Worm (Caenorhabditis elegans) whole organism, L1 larva: Measurements from ENCODE around the gene cog-1.

Experiments
- aha-1 ChIP-seq: fragments of 150-350 bp; optimal IDR thresholded peaks from 2 replicates; lab custom pipeline; 2014; ENCODE audit warnings: missing biosample characterization, missing genetic modification characterization
- ces-1 ChIP-seq: fragments of 150-350 bp; optimal IDR thresholded peaks from 2 replicates; lab custom pipeline; 2014; ENCODE audit warnings: missing biosample characterization, missing genetic modification reagents, missing genetic modification characterization
- efl-1 ChIP-seq, 4 experiments: fragments of 150-350 bp; optimal IDR thresholded peaks in 3 of 4; peaks in 1 of 4; 1 replicate in 1 of 4; 2 replicates in 3 of 4; lab custom pipeline; 2014; ENCODE audit warnings: missing biosample characterization in 2 of 4, missing genetic modification characterization in 2 of 4, missing genetic modification reagents in 2 of 4
- egl-13 ChIP-seq: sonication (generic microtip); optimal IDR thresholded peaks from 2 replicates; lab custom pipeline; 2016; ENCODE audit warnings: missing genotype, missing genetic modification reagents, missing genetic modification characterization, missing compliant biosample characterization
- fkh-10 ChIP-seq: sonication (generic microtip); optimal IDR thresholded peaks from 2 replicates; lab custom pipeline; 2017; ENCODE audit warnings: missing biosample characterization, missing genetic modification reagents, missing genetic modification characterization
- fkh-8 ChIP-seq: sonication (generic microtip); optimal IDR thresholded peaks from 2 replicates; lab custom pipeline; 2016; ENCODE audit warnings: mild to moderate bottlenecking, missing genetic modification characterization, missing compliant biosample characterization
- jun-1 ChIP-seq: fragments of 150-350 bp; optimal IDR thresholded peaks from 2 replicates; lab custom pipeline; 2014; ENCODE audit warnings: missing biosample characterization, missing genetic modification reagents, missing genetic modification characterization
- lin-14 ChIP-seq: fragments of 200-800 bp; sonication (Bioruptor generic); optimal IDR thresholded peaks from 2 replicates; lab custom pipeline; 2018; ENCODE audit warnings: mild to moderate bottlenecking, missing genetic modification characterization, moderate library complexity, missing compliant biosample characterization
- lin-35 ChIP-seq, 2 experiments: fragments of 150-350 bp; optimal IDR thresholded peaks; 2 replicates each; lab custom pipeline; 2014; ENCODE audit warnings: missing biosample characterization in 2 of 2, missing genetic modification characterization in 2 of 2, missing genetic modification reagents in 2 of 2
- pqm-1 ChIP-seq: sonication (generic microtip); optimal IDR thresholded peaks from 3 replicates; lab custom pipeline; 2017; ENCODE audit warnings: missing biosample characterization, missing genetic modification characterization
- snpc-4 ChIP-seq: fragments of 150-350 bp; optimal IDR thresholded peaks from 2 replicates; lab custom pipeline; 2014; ENCODE audit warnings: missing biosample characterization, missing genetic modification characterization
- swsn-7 ChIP-seq: sonication (generic microtip); optimal IDR thresholded peaks from 2 replicates; lab custom pipeline; 2016; ENCODE audit warnings: missing genetic modification characterization, missing compliant biosample characterization
- tbx-2 ChIP-seq: sonication (generic microtip); optimal IDR thresholded peaks from 2 replicates; lab custom pipeline; 2016; ENCODE audit warnings: missing genetic modification characterization, missing compliant biosample characterization

cog-1 gene

DNA sequence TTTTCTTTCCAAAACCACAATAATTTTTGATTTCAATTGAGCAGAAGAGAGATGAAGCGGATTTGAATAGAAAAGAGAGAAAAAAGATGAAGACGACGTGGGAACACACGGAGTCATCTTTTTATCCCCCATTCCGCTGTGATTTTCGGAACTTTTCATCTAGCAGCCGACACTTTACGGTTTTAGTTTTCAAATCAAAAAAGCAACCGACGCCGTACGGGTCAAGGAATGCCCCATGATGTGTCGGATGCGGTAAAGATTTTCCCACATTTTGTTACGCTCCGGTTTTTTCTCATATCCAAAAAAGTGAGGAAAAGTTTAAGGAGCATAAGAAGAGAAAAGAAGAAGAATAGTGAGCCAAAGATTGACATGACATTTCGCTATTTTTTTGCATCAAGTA lies 43.2 kb downstream of the cog-1 start:
- no peak for TF ChIP-seq egl-13 (tag; lab: Kevin White, UChicago)
- TF ChIP-seq pqm-1 (tag; lab: Kevin White, UChicago) = no peak
- peak; percentile 5 for TF ChIP-seq fkh-10
- no peak for TF ChIP-seq fkh-8 (tag; lab: Kevin White, UChicago)
- TF ChIP-seq lin-14 (GFP tag; lab: Kevin White, UChicago) = peak; percentile 2
- peak; percentile 76 for TF ChIP-seq snpc-4 (tag; lab: Kevin White, UChicago)

- TF ChIP-seq fkh-10 (peak; percentile 68), ces-1 (GFP tag; lab: Kevin White, UChicago) (no peak), lin-14 (GFP tag; lab: Kevin White, UChicago) (peak; percentile 21), jun-1 (tag; lab: Kevin White, UChicago) (no peak), tbx-2 (tag; lab: Kevin White, UChicago) (no peak), swsn-7 (tag; lab: Kevin White, UChicago) (no peak), lin-35 (GFP tag; optimal IDR thresholded peaks at IDR 0.05; lab: Kevin White, UChicago) (no peak), aha-1 (no peak)
These were observed 44.3 kb downstream of the cog-1 start for ce11 chrII:14946545-14946944.

- TF ChIP-seq efl-1 (optimal IDR thresholded peaks at IDR 0.05; lab: Kevin White, UChicago) (no peak), efl-1 (GFP tag; optimal IDR thresholded peaks at IDR 0.05 in 1 of 2; lab: Kevin White, UChicago) (peak in 1 of 2 experiments; percentile 14), jun-1 (tag; lab: Kevin White, UChicago) (no peak)
- TF ChIP-seq, all 84 proteins: peak for 1
These were observed 50.3 kb downstream of the cog-1 start for ce11 chrII:14952464-14953064.
